Worm (Caenorhabditis elegans) whole organism, L2 larva: ENCODE results near the gene col-79.

Experiments used
- C34F6.9 ChIP-seq: fragments of 150-350 bp; optimal IDR thresholded peaks from 2 replicates; lab custom pipeline; 2014; ENCODE audit warnings: missing biosample characterization, missing genetic modification characterization
- F13H6.1 ChIP-seq: sonication (generic microtip); optimal IDR thresholded peaks from 2 replicates; lab custom pipeline; 2016; ENCODE audit warnings: missing genetic modification characterization, missing compliant biosample characterization
- Y55F3AM.14 ChIP-seq: fragments of 200-800 bp; sonication (Bioruptor generic); optimal IDR thresholded peaks from 2 replicates; lab custom pipeline; 2018; ENCODE audit warnings: mild to moderate bottlenecking, missing genetic modification characterization, missing compliant biosample characterization
- ZK546.5 ChIP-seq: sonication (generic microtip); optimal IDR thresholded peaks from 2 replicates; lab custom pipeline; 2017; ENCODE audit warnings: missing biosample characterization, missing genetic modification characterization
- alr-1 ChIP-seq: fragments of 150-350 bp; optimal IDR thresholded peaks from 2 replicates; lab custom pipeline; 2014; ENCODE audit warnings: missing biosample characterization, missing genetic modification characterization
- aly-2 ChIP-seq: fragments of 150-350 bp; optimal IDR thresholded peaks from 2 replicates; lab custom pipeline; 2014; ENCODE audit warnings: missing biosample characterization, missing genetic modification characterization
- blmp-1 ChIP-seq: sonication (generic microtip); optimal IDR thresholded peaks from 2 replicates; lab custom pipeline; 2017; ENCODE audit warnings: missing genetic modification characterization, mild to moderate bottlenecking, missing compliant biosample characterization, antibody characterized with exemption, moderate library complexity; ENCODE audit not compliant: insufficient read depth
- ceh-16 ChIP-seq: fragments of 150-350 bp; optimal IDR thresholded peaks from 2 replicates; lab custom pipeline; 2014; ENCODE audit warnings: missing biosample characterization, missing genetic modification characterization
- ceh-82 ChIP-seq: fragments of 150-350 bp; optimal IDR thresholded peaks from 2 replicates; lab custom pipeline; 2014; ENCODE audit warnings: missing biosample characterization, missing genetic modification characterization
- crh-2 ChIP-seq: sonication (generic microtip); optimal IDR thresholded peaks from 2 replicates; lab custom pipeline; 2017; ENCODE audit warnings: missing biosample characterization, missing genetic modification characterization
- dmd-4 ChIP-seq: sonication (generic microtip); optimal IDR thresholded peaks from 2 replicates; lab custom pipeline; 2017; ENCODE audit warnings: missing biosample characterization, missing genetic modification characterization
- lin-11 ChIP-seq: fragments of 150-350 bp; sonication (generic microtip); optimal IDR thresholded peaks from 2 replicates; lab custom pipeline; 2014; ENCODE audit warnings: missing biosample characterization, missing genetic modification characterization, inconsistent platforms, mixed read lengths
- lin-13 ChIP-seq: fragments of 150-350 bp; optimal IDR thresholded peaks from 2 replicates; lab custom pipeline; 2014; ENCODE audit warnings: missing biosample characterization, missing genetic modification reagents, missing genetic modification characterization
- lsy-2 ChIP-seq, 2 experiments: fragments of 150-350 bp in 1 of 2; sonication (generic microtip) in 1 of 2; optimal IDR thresholded peaks; 2 replicates each; lab custom pipeline; 2014 to 2017; ENCODE audit warnings: missing biosample characterization in 2 of 2, missing genetic modification characterization in 2 of 2
- mab-5 ChIP-seq: fragments of 150-350 bp; optimal IDR thresholded peaks from 2 replicates; lab custom pipeline; 2014; ENCODE audit warnings: missing biosample characterization, missing genetic modification characterization
- mbf-1 ChIP-seq: sonication (generic microtip); optimal IDR thresholded peaks from 2 replicates; lab custom pipeline; 2017; ENCODE audit warnings: missing biosample characterization, missing genetic modification characterization
- mdl-1 ChIP-seq, 2 experiments: fragments of 150-350 bp in 1 of 2; sonication (generic microtip) in 1 of 2; optimal IDR thresholded peaks; 2 replicates each; lab custom pipeline; 2017; ENCODE audit warnings: missing biosample characterization in 2 of 2, missing genetic modification characterization in 2 of 2
- nhr-10 ChIP-seq: sonication (generic microtip); optimal IDR thresholded peaks from 2 replicates; lab custom pipeline; 2017; ENCODE audit warnings: missing biosample characterization, missing genetic modification characterization
- nhr-11 ChIP-seq: fragments of 150-350 bp; optimal IDR thresholded peaks from 2 replicates; lab custom pipeline; 2014; ENCODE audit warnings: missing biosample characterization, missing genetic modification characterization
- nhr-12 ChIP-seq: fragments of 150-350 bp; optimal IDR thresholded peaks from 2 replicates; lab custom pipeline; 2014; ENCODE audit warnings: missing biosample characterization, missing genetic modification characterization
- nhr-129 ChIP-seq: fragments of 150-350 bp; optimal IDR thresholded peaks from 2 replicates; lab custom pipeline; 2014; ENCODE audit warnings: missing biosample characterization, missing genetic modification characterization
- nhr-21 ChIP-seq: fragments of 150-350 bp; optimal IDR thresholded peaks from 2 replicates; lab custom pipeline; 2014; ENCODE audit warnings: missing biosample characterization, missing genetic modification characterization
- nhr-237 ChIP-seq: fragments of 150-350 bp; optimal IDR thresholded peaks from 2 replicates; lab custom pipeline; 2014; ENCODE audit warnings: missing biosample characterization, missing genetic modification characterization
- nhr-6 ChIP-seq: fragments of 150-350 bp; optimal IDR thresholded peaks from 2 replicates; lab custom pipeline; 2014; ENCODE audit warnings: missing biosample characterization, missing genetic modification characterization
- nhr-77 ChIP-seq: fragments of 150-350 bp; optimal IDR thresholded peaks from 2 replicates; lab custom pipeline; 2014; ENCODE audit warnings: missing biosample characterization, missing genetic modification characterization
- peb-1 ChIP-seq: fragments of 150-350 bp; optimal IDR thresholded peaks from 2 replicates; lab custom pipeline; 2014; ENCODE audit warnings: missing biosample characterization, missing genetic modification characterization
- sem-4 ChIP-seq: fragments of 150-350 bp; optimal IDR thresholded peaks from 2 replicates; lab custom pipeline; 2014; ENCODE audit warnings: missing biosample characterization, missing genetic modification reagents, missing genetic modification characterization
- sma-9 ChIP-seq, 2 experiments: fragments of 150-350 bp in 1 of 2; sonication (generic microtip) in 1 of 2; optimal IDR thresholded peaks; 2 replicates each; lab custom pipeline; 2014 to 2016; ENCODE audit warnings: missing genetic modification characterization in 2 of 2, mild to moderate bottlenecking in 1 of 2, missing biosample characterization in 1 of 2, missing compliant biosample characterization in 1 of 2, missing genetic modification reagents in 1 of 2, moderate library complexity in 1 of 2
- unc-55 ChIP-seq: fragments of 150-350 bp; sonication (generic microtip); optimal IDR thresholded peaks from 3 replicates; lab custom pipeline; 2014; ENCODE audit warnings: missing biosample characterization, missing genetic modification reagents, missing genetic modification characterization
- zag-1 ChIP-seq: fragments of 150-350 bp; optimal IDR thresholded peaks from 2 replicates; lab custom pipeline; 2014; ENCODE audit warnings: missing biosample characterization, missing genetic modification characterization
- ztf-11 ChIP-seq: sonication (generic microtip); optimal IDR thresholded peaks from 2 replicates; lab custom pipeline; 2017; ENCODE audit warnings: missing biosample characterization, missing genetic modification characterization

col-79 gene

DNA sequence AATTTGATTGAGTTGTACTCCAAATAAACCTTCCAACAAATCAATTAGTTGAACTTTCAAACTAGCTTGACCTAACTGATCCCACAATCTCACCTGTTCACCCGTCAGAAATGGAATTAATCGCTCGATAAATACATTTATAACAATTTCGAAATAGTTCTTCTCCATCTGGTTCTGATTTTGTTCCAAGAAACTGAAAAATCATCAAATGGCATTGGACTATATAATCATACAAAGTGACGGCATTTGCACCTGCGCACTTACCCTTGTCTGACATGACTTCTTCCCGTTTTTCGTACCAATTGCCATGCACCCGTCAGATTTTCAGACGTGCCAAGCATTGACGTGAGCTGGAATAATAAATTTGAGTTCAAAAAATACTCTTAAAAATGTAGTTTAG is 27.3 kb downstream of the col-79 start:
- TF ChIP-seq nhr-21 (tag; lab: Kevin White, UChicago) (peak; percentile 28), lsy-2 (tag; optimal IDR thresholded peaks at IDR 0.05; lab: Kevin White, UChicago) (no peak), sma-9 (GFP tag; optimal IDR thresholded peaks at IDR 0.05; lab: Kevin White, UChicago) (peak; percentile 43), sma-9 (tag; optimal IDR thresholded peaks at IDR 0.05; lab: Kevin White, UChicago) (no peak), lin-11 (tag; lab: Kevin White, UChicago) (no peak), nhr-11 (no peak), lin-13 (GFP tag; lab: Kevin White, UChicago) (no peak), ZK546.5 (tag; lab: Kevin White, UChicago) (no peak), dmd-4 (no peak), mbf-1 (no peak)

DNA sequence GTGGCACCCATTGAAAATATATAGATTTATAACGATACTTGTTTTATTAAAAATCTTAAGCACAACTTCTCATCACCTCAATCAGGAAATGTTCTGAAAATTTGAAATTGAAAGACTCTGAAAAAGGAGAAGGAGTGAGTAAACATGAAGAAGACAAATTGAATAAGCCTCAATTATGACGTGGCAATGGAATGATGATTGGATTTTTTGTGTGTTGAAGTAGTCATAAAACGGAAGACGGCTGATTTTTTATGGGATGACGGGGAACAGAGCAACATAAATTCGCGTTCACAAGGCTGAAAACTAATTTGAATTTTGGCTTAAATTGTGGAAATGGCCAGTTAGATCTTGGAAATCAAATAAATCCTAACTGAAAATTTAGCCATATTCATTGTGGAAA is 28.1 kb downstream of the col-79 start, which contains the start of gene glb-12:
glb-12 (minus strand) TSS at position 101 of the 400 bp plus-strand sequence.
- TF ChIP-seq sem-4 (tag; lab: Kevin White, UChicago) (no peak), nhr-129 (tag; lab: Kevin White, UChicago) (no peak), nhr-10 (tag; lab: Kevin White, UChicago) (no peak), nhr-12 (tag; lab: Kevin White, UChicago) (no peak), nhr-237 (tag; lab: Kevin White, UChicago) (no peak), nhr-11 (no peak), blmp-1 (tag; lab: Kevin White, UChicago) (no peak), C34F6.9 (no peak), mbf-1 (no peak), ceh-82 (tag; lab: Kevin White, UChicago) (no peak), peb-1 (tag; lab: Kevin White, UChicago) (no peak), ztf-11 (tag; lab: Kevin White, UChicago) (no peak), Y55F3AM.14 (no peak), mab-5 (tag; lab: Kevin White, UChicago) (no peak), mdl-1 (tag; optimal IDR thresholded peaks at IDR 0.05; lab: Kevin White, UChicago) (no peak)

DNA sequence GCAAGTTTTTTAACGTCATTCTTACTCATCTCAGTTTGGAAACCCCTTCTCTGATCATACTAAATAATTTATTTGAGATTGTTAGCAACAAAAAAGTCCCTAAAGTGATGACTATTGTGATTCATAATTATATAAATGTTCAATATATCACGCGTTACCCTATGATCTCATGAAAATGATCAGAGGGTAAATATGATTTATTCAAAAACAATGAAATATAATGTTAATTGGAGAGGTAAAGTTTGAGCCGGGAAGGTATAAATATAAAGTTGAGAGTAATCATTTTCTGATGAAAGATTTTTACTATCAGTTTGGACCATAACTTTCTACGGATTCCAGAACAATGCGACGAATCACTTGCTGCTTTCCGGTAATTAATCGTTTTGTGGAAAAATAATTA is 33.6 kb downstream of the col-79 start, which contains the start of gene C52A11.3:
C52A11.3 (plus strand) TSS at position 301 of the 400 bp plus-strand sequence.
- TF ChIP-seq lin-11 (tag; lab: Kevin White, UChicago) (no peak), dmd-4 (no peak), zag-1 (no peak), blmp-1 (tag; lab: Kevin White, UChicago) (no peak), mdl-1 (tag; optimal IDR thresholded peaks at IDR 0.05; lab: Kevin White, UChicago) (no peak), nhr-6 (tag; lab: Kevin White, UChicago) (no peak), ceh-16 (no peak), nhr-77 (tag; lab: Kevin White, UChicago) (no peak), alr-1 (tag; lab: Kevin White, UChicago) (no peak), aly-2 (tag; lab: Kevin White, UChicago) (no peak), ceh-82 (tag; lab: Kevin White, UChicago) (no peak), nhr-10 (tag; lab: Kevin White, UChicago) (no peak)

DNA sequence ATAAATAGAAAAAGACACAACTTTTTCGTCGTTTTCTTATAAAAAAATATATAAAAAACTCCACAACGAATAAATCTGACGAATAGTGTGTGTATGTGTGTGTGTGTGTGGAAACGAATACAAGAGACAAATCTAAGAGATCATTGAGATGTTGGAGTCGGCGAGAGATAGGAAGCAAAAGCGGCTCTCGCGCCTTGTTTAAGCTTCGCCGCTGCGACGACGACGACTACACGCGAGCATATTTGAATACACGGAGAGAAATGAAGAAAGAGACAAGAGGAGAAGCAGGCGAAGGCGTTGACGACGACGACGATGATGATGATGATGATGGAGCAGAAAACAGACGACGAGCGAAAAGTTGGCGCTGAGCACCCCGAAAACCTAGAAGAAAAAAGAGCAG is 41.4 kb downstream of the col-79 start:
- TF ChIP-seq unc-55 (peak; percentile 73), C34F6.9 (peak; percentile 36), aly-2 (tag; lab: Kevin White, UChicago) (no peak), nhr-11 (no peak), F13H6.1 (tag; lab: Kevin White, UChicago) (peak; percentile 36), ceh-16 (no peak), lsy-2 (tag; optimal IDR thresholded peaks at IDR 0.05; lab: Kevin White, UChicago) (peak in 1 of 2 experiments; percentile 14), lin-11 (tag; lab: Kevin White, UChicago) (peak; percentile 23), crh-2 (tag; lab: Kevin White, UChicago) (peak; percentile 14), ZK546.5 (tag; lab: Kevin White, UChicago) (no peak), mbf-1 (no peak)

DNA sequence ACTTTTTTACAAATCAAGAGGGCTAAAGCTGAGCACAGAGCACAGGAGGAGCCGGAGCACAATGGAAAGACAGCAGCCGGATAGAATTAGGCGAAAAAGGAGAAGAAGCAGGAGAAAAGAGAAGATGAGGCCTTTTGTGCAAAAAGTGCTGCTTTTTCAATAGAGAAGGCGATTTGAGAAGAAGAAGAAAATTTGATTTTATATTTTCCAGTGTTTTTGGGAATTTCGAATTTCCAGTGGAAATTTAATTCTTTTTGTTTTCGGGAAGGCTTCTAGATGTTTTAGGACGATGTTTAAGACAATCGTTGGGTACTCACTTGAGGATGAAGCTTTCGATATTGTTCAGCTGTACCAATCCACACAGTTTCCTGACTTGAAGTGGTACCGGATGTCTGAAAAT is 50.3 kb downstream of the col-79 start:
- TF ChIP-seq sem-4 (tag; lab: Kevin White, UChicago) (no peak), ZK546.5 (tag; lab: Kevin White, UChicago) (no peak)
